Worm (Caenorhabditis elegans): ENCODE measurements around the gene grd-5.
"Not testable (repeated sequence)": the region's sequence is repeated elsewhere in the genome, so short reads cannot be mapped to it uniquely, and the experiment has no call there.

DNA sequence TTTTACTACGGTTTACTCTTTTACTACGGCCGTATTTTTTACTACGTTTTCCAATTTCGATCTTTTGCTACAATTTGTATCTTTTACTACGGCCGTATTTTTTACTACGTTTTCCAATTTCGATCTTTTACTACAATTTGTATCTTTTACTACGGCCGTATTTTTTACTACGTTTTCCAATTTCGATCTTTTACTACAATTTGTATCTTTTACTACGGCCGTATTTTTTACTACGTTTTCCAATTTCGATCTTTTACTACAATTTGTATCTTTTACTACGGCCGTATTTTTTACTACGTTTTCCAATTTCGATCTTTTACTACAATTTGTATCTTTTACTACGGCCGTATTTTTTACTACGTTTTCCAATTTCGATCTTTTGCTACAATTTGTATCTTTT, 44.1 kb upstream of the grd-5 start, which contains the start of gene F25G6.1:
- not testable (repeated sequence) for TF ChIP-seq ama-1 (optimal IDR thresholded peaks at IDR 0.05); nhr-237 (tag; optimal IDR thresholded peaks at IDR 0.05); nhr-23 (tag; optimal IDR thresholded peaks at IDR 0.05); zag-1 (tag; optimal IDR thresholded peaks at IDR 0.05); fos-1 (tag; optimal IDR thresholded peaks at IDR 0.05); nhr-25 (tag; optimal IDR thresholded peaks at IDR 0.05); nhr-12 (tag; optimal IDR thresholded peaks at IDR 0.05)

Measured in whole organism, L2 larva.